Worm (Caenorhabditis elegans) whole organism, L4/young adult: ENCODE data around the gene ilkp-1.

Source experiments
- W03F9.2 ChIP-seq: fragments of 150-350 bp; optimal IDR thresholded peaks from 2 replicates; lab custom pipeline; 2014; ENCODE audit warnings: missing biosample characterization, missing genetic modification characterization
- dao-5 ChIP-seq: sonication (generic microtip); optimal IDR thresholded peaks from 2 replicates; lab custom pipeline; 2016; ENCODE audit warnings: missing genotype, missing genetic modification characterization, moderate library complexity, missing compliant biosample characterization
- him-1 ChIP-seq: sonication (generic microtip); optimal IDR thresholded peaks from 2 replicates; lab custom pipeline; 2016; ENCODE audit warnings: missing genotype, missing genetic modification reagents, missing genetic modification characterization, missing compliant biosample characterization

DNA sequence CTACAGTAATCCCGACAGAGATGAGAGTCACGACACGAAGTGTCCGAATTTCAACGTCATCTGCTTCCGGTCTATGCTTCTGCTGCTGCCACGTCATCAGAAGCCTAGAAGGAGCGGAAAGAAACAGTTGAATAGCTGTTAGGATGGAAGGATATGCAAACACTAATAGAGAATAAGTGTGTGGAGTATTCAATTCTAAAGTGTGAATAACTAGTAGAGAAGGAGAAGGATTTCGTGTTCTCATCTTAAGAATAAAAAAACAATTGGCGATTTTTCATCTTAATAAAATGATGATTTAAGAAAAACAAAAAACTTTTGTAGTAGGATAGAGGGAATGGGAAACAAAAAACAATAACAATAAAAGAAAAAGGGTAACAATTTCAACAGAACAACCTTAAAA, 4.2 kb upstream of the ilkp-1 start, which contains the start of gene col-83:
- TF ChIP-seq him-1 (no peak), dao-5 (tag; lab: Kevin White, UChicago) (no peak), W03F9.2 (no peak)
